Worm (Caenorhabditis elegans) whole organism, L1 larva: ENCODE results near the gene C06C6.9.

Experiments
- ama-1 ChIP-seq: fragments of 150-350 bp; optimal IDR thresholded peaks from 2 replicates; lab custom pipeline; 2014
- ceh-90 ChIP-seq: sonication (generic microtip); optimal IDR thresholded peaks from 2 replicates; lab custom pipeline; 2016; ENCODE audit warnings: missing genetic modification characterization, missing compliant biosample characterization
- efl-1 ChIP-seq, 4 experiments: fragments of 150-350 bp; optimal IDR thresholded peaks in 3 of 4; peaks in 1 of 4; 1 replicate in 1 of 4; 2 replicates in 3 of 4; lab custom pipeline; 2014; ENCODE audit warnings: missing biosample characterization in 2 of 4, missing genetic modification characterization in 2 of 4, missing genetic modification reagents in 2 of 4
- ets-5 ChIP-seq: fragments of 200-800 bp; sonication (Bioruptor generic); IDR thresholded peaks from 2 replicates; pipeline ENCODE4 v1.3.6; 2022; ENCODE audit warnings: missing genetic modification characterization, missing compliant biosample characterization
- fkh-10 ChIP-seq: sonication (generic microtip); optimal IDR thresholded peaks from 2 replicates; lab custom pipeline; 2017; ENCODE audit warnings: missing biosample characterization, missing genetic modification reagents, missing genetic modification characterization
- fkh-4 ChIP-seq: sonication (generic microtip); optimal IDR thresholded peaks from 2 replicates; lab custom pipeline; 2016; ENCODE audit warnings: missing compliant biosample characterization, missing genetic modification characterization, borderline replicate concordance
- lin-13 ChIP-seq: fragments of 150-350 bp; optimal IDR thresholded peaks from 2 replicates; lab custom pipeline; 2014; ENCODE audit warnings: missing biosample characterization, missing genetic modification reagents, missing genetic modification characterization
- mdl-1 ChIP-seq, 2 experiments: fragments of 150-350 bp; optimal IDR thresholded peaks; 2 replicates each; lab custom pipeline; 2014 to 2017; ENCODE audit warnings: missing biosample characterization in 2 of 2, missing genetic modification characterization in 2 of 2, inconsistent platforms in 1 of 2
- nhr-12 ChIP-seq: sonication (generic microtip); optimal IDR thresholded peaks from 2 replicates; lab custom pipeline; 2017; ENCODE audit warnings: missing biosample characterization, missing genetic modification characterization
- snpc-4 ChIP-seq: fragments of 150-350 bp; optimal IDR thresholded peaks from 2 replicates; lab custom pipeline; 2014; ENCODE audit warnings: missing biosample characterization, missing genetic modification characterization
- unc-62 ChIP-seq: fragments of 150-350 bp; optimal IDR thresholded peaks from 2 replicates; lab custom pipeline; 2014; ENCODE audit warnings: missing biosample characterization, missing genetic modification reagents, missing genetic modification characterization

ce11 chrV:16023051-16023450 is 26.5 kb upstream of the C06C6.9 start, which contains the start of gene cwc-15:
- TF ChIP-seq lin-13 (GFP tag; lab: Kevin White, UChicago) (no peak), ets-5 (GFP tag; lab: Robert Waterston, UW) (no peak), nhr-12 (no peak), fkh-4 (tag; lab: Kevin White, UChicago) (no peak), unc-62 (GFP tag; lab: Kevin White, UChicago) (no peak), fkh-10 (GFP tag; lab: Kevin White, UChicago) (no peak), ceh-90 (tag; lab: Kevin White, UChicago) (no peak), ama-1 (lab: Kevin White, UChicago) (no peak), efl-1 (optimal IDR thresholded peaks at IDR 0.05; lab: Kevin White, UChicago) (no peak), efl-1 (GFP tag; optimal IDR thresholded peaks at IDR 0.05 in 1 of 2; lab: Kevin White, UChicago) (no peak), snpc-4 (no peak), mdl-1 (tag; optimal IDR thresholded peaks at IDR 0.05; lab: Kevin White, UChicago) (no peak)
